Worm (Caenorhabditis elegans) whole organism, late embryonic: ENCODE data around the gene M05D6.5.

Source experiments
- ceh-22 ChIP-seq: sonication (generic microtip); optimal IDR thresholded peaks from 2 replicates; lab custom pipeline; 2017; ENCODE audit warnings: missing biosample characterization, missing genetic modification characterization
- ceh-31 ChIP-seq: sonication (generic microtip); optimal IDR thresholded peaks from 2 replicates; lab custom pipeline; 2016; ENCODE audit warnings: missing genetic modification characterization, missing compliant biosample characterization
- ceh-34 ChIP-seq: sonication (generic microtip); optimal IDR thresholded peaks from 2 replicates; lab custom pipeline; 2016; ENCODE audit warnings: mild to moderate bottlenecking, missing genetic modification characterization, missing compliant biosample characterization
- elt-2 ChIP-seq: sonication (generic microtip); optimal IDR thresholded peaks from 2 replicates; lab custom pipeline; 2016; ENCODE audit warnings: missing genetic modification reagents, missing genetic modification characterization, missing compliant biosample characterization
- elt-4 ChIP-seq: sonication (generic microtip); optimal IDR thresholded peaks from 2 replicates; lab custom pipeline; 2016; ENCODE audit warnings: missing genetic modification characterization, missing compliant biosample characterization
- ets-4 ChIP-seq: sonication (generic microtip); optimal IDR thresholded peaks from 2 replicates; lab custom pipeline; 2016; ENCODE audit warnings: missing genetic modification characterization, missing compliant biosample characterization
- hlh-30 ChIP-seq: sonication (generic microtip); optimal IDR thresholded peaks from 2 replicates; lab custom pipeline; 2017; ENCODE audit warnings: antibody characterized with exemption, missing genetic modification characterization, missing compliant biosample characterization; ENCODE audit not compliant: insufficient read depth
- lim-6 ChIP-seq: sonication (generic microtip); optimal IDR thresholded peaks from 2 replicates; lab custom pipeline; 2016; ENCODE audit warnings: missing genetic modification characterization, missing compliant biosample characterization
- lin-11 ChIP-seq: fragments of 200-800 bp; sonication (Bioruptor generic); optimal IDR thresholded peaks from 2 replicates; lab custom pipeline; 2018; ENCODE audit warnings: mild to moderate bottlenecking, missing genetic modification characterization, missing compliant biosample characterization
- madf-2 ChIP-seq: sonication (generic microtip); optimal IDR thresholded peaks from 2 replicates; lab custom pipeline; 2017; ENCODE audit warnings: missing genetic modification characterization, missing compliant biosample characterization
- nhr-11 ChIP-seq: fragments of 150-350 bp; optimal IDR thresholded peaks from 2 replicates; lab custom pipeline; 2014; ENCODE audit warnings: missing biosample characterization, missing genetic modification characterization
- unc-55 ChIP-seq: sonication (generic microtip); optimal IDR thresholded peaks from 2 replicates; lab custom pipeline; 2017; ENCODE audit warnings: missing biosample characterization, missing genetic modification reagents, missing genetic modification characterization

ce11 chrII:8464448-8464898 is 17.5 kb downstream of the M05D6.5 start, which contains the start of gene fars-3:
- TF ChIP-seq elt-4 (no peak), ceh-31 (tag; lab: Kevin White, UChicago) (no peak), elt-2 (tag; lab: Kevin White, UChicago) (no peak), madf-2 (tag; lab: Kevin White, UChicago) (no peak), lim-6 (tag; lab: Kevin White, UChicago) (no peak), lin-11 (tag; lab: Kevin White, UChicago) (no peak), unc-55 (GFP tag; lab: Kevin White, UChicago) (no peak), nhr-11 (tag; lab: Kevin White, UChicago) (no peak), ceh-22 (tag; lab: Kevin White, UChicago) (no peak), hlh-30 (tag; lab: Kevin White, UChicago) (no peak), ceh-34 (tag; lab: Kevin White, UChicago) (no peak), ets-4 (tag; lab: Kevin White, UChicago) (no peak)
